Fruit fly (Drosophila melanogaster) S2 (cell line): ENCODE results near the gene CG13685.

Experiments
- CG8478 ChIP-seq: fragments of >200 bp; optimal IDR thresholded peaks from 2 replicates; lab custom pipeline; 2018
- CTCF ChIP-seq, 2 experiments: fragments of >200 bp; optimal IDR thresholded peaks; 2 replicates each; lab custom pipeline; 2018

DNA sequence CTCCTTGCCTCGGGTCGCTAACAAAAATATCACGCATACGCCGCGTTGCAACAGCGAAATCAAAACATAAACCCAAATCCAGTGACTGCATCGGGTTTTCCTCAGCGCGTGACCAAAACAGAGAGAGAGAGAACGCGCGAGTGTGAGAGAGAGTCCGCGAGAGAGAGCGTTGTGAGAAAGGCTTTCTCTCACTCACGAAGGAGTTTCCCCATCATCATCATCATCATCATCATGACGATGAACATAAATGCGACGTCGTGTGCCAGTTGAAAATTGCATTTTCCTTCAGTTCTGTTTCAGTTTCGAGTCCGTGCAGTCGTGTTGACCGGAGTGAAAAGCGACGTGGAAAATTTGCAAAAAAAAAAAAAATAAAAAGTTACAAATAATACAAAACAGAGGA is at the start of gene CG13685:
- no peak for TF ChIP-seq CG8478 (lab: Kevin White, UChicago)
- TF ChIP-seq CTCF (optimal IDR thresholded peaks at IDR 0.05; lab: Kevin White, UChicago), result no peak
